Worm (Caenorhabditis elegans) whole organism, L3 larva: ENCODE results near the gene aat-6.

Experiments
- nhr-11 ChIP-seq: fragments of 150-350 bp; optimal IDR thresholded peaks from 2 replicates; lab custom pipeline; 2014; ENCODE audit warnings: missing biosample characterization, missing genetic modification characterization
- nhr-77 ChIP-seq: fragments of 150-350 bp; optimal IDR thresholded peaks from 2 replicates; lab custom pipeline; 2014; ENCODE audit warnings: missing biosample characterization, missing genetic modification characterization
- tbx-2 ChIP-seq: sonication (generic microtip); optimal IDR thresholded peaks from 2 replicates; lab custom pipeline; 2016; ENCODE audit warnings: mild to moderate bottlenecking, missing genetic modification characterization, missing compliant biosample characterization

DNA sequence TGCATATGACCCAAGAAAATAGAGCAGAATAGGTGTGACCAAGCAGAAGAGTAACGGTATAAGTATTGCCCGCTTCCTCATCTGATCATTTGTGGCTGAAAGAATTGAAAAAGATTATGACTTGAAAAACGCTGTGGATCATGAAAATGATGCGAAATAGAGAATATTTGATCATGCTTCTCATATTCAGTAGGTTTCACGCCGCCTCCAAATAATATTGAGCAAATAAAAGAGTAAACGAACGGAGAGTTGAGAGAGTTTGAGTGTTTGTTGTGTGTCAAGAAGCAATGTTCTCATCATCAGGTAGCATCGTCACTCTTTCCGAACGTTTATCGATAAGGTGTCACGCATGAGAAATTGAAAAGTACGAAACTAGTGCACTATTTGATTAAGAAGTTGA, 25.8 kb upstream of the aat-6 start, which contains the start of gene htrl-1:
- TF ChIP-seq tbx-2 (tag; lab: Kevin White, UChicago) (no peak), nhr-11 (tag; lab: Kevin White, UChicago) (no peak), nhr-77 (no peak)
